Fruit fly (Drosophila melanogaster): Measurements from ENCODE around the gene CG17776.

CG17776 gene

DNA sequence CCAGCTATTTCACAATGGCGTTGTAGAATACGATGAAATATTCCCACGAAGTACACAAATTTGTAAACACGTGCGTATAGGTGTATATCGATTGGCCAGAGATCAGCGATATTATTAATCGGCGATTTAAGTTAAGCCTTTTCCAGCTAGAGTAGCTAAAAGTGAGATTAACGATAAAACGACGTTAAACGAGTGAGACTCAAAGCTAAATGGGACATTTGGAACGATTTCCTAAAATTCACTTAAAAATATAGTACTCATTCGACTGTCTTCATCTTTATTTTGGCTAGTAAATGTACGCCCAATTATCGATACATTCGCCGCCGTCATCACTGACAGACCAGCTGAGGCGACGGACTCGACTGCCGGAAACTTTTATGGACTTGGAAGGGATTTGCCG is at the start of gene CG17776, which contains the start of gene Nmd3:
CG17776 (plus strand) TSS at position 163 of the 400 bp plus-strand sequence.
Nmd3 (minus strand) TSS at position 106 of the 400 bp plus-strand sequence.
- TF ChIP-seq psq (optimal IDR thresholded peaks at IDR 0.05) (no peak), h (optimal IDR thresholded peaks at IDR 0.05) (no peak), Myc (optimal IDR thresholded peaks at IDR 0.05) (no peak), Sin3A (optimal IDR thresholded peaks at IDR 0.05) (no peak), insv (optimal IDR thresholded peaks at IDR 0.05) (no peak), ttk (optimal IDR thresholded peaks at IDR 0.05) (no peak)

DNA sequence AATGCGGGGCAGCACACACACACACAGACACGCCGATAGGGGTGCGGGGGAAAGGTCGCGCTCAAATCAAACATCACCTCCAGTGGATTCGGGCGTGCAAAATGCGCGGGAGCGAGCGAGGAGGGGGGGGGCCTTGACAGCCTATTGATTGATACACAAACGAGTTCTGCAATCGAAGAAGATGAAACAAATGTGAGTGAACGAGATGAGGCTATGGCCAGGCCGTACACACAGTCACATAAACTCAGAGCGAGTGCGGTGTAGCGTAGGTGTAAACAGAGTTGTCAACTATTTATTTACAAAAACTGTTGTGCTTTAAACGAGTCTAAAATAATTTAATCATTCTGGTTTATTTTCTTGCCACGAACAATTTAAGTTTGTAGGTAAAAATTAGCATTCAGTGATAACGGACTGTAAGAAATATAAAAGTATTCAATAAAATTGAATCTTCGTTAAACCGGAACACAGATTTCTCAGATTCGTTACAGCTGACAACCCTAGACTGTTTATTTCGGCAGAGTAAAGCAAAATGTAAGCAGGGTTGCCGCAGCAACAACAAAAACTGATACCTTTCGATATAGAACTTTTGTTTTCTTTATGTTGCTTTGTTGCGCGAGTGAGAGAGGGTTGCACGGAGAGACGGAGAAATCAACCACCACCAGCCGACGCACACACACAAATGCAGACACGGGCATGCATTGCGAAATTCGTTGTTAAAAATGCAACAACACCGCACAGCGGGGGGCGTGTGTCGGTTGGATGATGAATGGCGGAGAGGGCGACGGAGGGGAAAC is 49.4 kb upstream of the CG17776 start:
- TF ChIP-seq ttk (optimal IDR thresholded peaks at IDR 0.05) (peak; percentile 81), insv (optimal IDR thresholded peaks at IDR 0.05) (no peak)

DNA sequence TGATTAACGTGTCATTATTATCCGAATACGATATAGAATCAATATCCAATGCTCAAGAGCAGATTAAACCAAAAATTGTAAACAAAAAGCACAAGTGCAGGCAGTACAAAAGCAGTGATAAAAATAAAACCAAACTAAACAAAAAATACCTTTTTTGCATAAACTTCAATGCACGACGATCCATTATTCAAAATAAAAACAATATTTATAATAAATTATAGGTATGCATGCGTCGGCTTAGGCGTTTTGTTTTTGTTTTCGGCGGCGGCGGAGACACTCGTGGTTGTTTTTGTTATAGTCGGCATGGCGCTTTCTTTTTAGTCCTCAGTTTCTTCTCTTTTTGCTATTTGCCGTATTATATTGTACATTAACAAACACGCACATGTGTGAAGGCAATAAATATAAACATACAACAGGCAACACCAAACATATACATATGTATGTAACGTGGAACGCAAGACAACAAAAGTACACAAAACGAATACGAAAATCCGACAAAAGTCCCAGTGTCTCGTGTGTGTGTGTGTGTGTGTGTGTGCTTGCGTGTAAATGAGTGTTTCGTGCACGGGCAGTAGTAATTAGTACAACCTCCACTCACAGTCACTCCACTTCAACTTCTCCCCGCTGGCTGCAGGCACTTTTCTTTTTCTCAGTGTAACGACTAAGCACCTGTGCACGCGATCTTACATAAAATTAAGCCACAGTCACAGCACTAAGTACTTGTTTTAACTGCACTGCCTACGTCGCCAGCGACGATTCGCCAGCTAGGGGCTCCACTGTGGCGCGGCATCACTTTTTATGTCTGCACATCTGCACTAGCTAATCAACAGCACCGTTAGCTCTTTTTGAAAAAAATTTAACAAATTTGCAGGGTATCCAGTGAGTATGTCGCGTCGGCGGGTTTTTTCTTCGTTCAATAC is 48.4 kb upstream of the CG17776 start:
- TF ChIP-seq h (optimal IDR thresholded peaks at IDR 0.05) (no peak), ttk (optimal IDR thresholded peaks at IDR 0.05) (no peak), Sin3A (optimal IDR thresholded peaks at IDR 0.05) (no peak), insv (optimal IDR thresholded peaks at IDR 0.05) (no peak), Myc (optimal IDR thresholded peaks at IDR 0.05) (no peak)

DNA sequence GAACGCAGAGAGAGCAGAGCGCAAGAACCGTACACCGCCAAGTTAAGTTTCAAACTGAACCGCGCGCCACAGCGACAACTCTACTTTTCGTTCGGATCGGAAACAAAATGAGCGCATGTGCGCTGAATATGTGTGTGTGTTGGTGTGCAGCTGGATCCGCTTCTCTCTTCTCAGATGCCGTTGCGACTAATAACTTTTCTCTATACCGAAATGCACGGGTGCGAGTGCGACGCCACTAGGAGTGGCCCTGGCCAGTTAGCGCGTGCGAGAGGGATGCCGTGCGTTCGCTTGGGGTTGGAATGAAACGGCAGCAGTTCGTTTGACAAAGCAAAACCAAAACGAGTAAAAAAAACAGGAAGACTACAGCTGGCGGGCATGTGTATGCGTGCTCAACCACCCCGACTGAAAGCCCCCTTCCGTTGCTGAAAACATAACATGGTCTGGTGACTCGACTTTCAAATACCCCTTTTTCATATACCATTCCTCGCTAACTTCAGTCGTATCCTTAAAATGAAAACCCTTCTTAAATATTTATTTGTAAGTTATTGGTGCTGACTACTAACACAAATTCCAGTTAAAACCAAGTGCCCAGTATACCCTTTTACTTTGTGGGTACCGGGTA is 47.6 kb upstream of the CG17776 start:
- no peak for TF ChIP-seq Sin3A (optimal IDR thresholded peaks at IDR 0.05)
- no peak for TF ChIP-seq psq (optimal IDR thresholded peaks at IDR 0.05)
- TF ChIP-seq Myc (optimal IDR thresholded peaks at IDR 0.05) = no peak
- no peak for TF ChIP-seq ttk (optimal IDR thresholded peaks at IDR 0.05)
- no peak for TF ChIP-seq h (optimal IDR thresholded peaks at IDR 0.05)
- no peak for TF ChIP-seq insv (optimal IDR thresholded peaks at IDR 0.05)

DNA sequence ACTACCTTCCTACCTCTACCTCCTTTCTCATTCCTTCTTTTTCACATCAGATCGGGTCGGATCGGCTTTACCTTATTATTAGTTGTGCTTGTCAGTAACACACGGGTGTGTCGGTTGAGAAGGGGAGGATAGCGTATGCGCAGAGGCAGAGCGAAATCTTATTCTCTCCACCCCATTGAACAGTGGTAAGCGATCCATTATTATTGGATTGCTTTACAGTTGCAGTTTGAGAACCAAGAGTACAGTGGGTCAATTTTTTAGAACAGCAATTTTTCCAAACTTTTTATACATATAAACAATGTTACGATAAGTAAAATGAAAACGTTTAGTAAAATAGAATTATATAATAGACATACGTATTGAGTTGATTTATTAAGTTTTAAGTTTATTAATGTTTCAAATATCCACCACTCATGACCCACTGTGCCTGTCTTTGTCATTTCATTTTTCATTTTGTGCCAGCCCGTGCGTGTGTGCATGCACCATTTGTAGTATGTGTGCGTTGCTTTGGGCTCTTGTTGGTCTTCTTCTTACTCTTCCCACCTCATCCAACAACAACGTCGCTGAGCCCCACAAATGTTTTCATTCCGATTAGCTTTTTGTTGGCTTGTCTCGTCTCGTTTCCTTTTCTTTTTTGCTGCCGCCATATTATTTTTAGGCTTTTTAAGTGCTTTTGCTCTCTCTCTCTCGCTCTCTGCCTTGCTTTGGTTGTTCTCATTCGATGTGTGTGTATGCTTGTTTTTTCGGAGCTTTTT is 46.8 kb upstream of the CG17776 start:
- TF ChIP-seq Sin3A (optimal IDR thresholded peaks at IDR 0.05) (no peak), Myc (optimal IDR thresholded peaks at IDR 0.05) (no peak), insv (optimal IDR thresholded peaks at IDR 0.05) (no peak), psq (optimal IDR thresholded peaks at IDR 0.05) (no peak)

DNA sequence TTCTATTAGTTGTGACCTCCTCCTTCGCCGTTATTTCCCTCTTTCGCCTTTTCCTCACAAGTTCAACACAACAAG is 46.3 kb upstream of the CG17776 start, which contains the start of gene ph-p:
ph-p (minus strand) TSS at position 30 of the 75 bp plus-strand sequence.
- no peak for TF ChIP-seq ttk (optimal IDR thresholded peaks at IDR 0.05)

DNA sequence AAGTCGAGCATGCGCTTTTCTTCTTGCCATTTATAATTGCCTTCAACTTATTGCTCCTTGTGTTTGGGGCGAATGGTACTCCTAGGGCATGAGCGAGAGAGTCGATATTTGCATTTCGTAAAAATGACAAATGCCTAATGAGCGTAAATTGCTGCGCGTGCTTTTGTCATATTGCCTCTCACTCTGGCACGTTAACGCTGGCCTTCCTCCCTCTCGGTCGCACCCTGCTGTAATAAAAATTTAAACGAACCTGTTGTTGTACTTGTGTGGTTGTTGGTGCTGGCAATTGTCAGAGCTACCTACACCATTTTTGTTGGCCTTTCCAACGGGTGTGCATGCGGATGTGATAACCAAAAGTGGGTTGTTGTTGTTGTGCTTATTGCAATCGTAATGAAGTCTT is 46.1 kb upstream of the CG17776 start:
- TF ChIP-seq ttk (optimal IDR thresholded peaks at IDR 0.05) (no peak), psq (optimal IDR thresholded peaks at IDR 0.05) (no peak), Myc (optimal IDR thresholded peaks at IDR 0.05) (no peak), Sin3A (optimal IDR thresholded peaks at IDR 0.05) (no peak), h (optimal IDR thresholded peaks at IDR 0.05) (no peak), insv (optimal IDR thresholded peaks at IDR 0.05) (no peak)

DNA sequence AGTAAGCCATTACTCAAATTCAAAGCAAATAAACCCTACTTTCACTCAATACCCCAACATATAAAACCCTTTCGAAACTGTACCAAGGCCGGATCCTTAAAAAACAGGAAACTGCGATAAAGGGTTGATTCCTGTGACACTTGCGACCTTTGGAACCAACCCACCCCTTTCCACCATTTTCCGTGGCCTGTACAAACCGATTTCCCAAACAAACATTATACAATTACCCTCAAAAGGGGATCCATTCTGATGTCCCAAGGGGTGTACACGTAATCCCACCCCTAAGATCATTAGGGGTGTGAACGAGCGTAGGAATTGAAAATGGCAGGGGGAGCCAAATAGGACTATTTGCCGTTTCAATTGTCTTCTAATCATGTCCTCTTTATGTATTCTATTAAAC is 44.9 kb upstream of the CG17776 start:
- TF ChIP-seq psq (optimal IDR thresholded peaks at IDR 0.05) (no peak), insv (optimal IDR thresholded peaks at IDR 0.05) (no peak), ttk (optimal IDR thresholded peaks at IDR 0.05) (no peak), Myc (optimal IDR thresholded peaks at IDR 0.05) (no peak), Sin3A (optimal IDR thresholded peaks at IDR 0.05) (no peak), h (optimal IDR thresholded peaks at IDR 0.05) (no peak)

DNA sequence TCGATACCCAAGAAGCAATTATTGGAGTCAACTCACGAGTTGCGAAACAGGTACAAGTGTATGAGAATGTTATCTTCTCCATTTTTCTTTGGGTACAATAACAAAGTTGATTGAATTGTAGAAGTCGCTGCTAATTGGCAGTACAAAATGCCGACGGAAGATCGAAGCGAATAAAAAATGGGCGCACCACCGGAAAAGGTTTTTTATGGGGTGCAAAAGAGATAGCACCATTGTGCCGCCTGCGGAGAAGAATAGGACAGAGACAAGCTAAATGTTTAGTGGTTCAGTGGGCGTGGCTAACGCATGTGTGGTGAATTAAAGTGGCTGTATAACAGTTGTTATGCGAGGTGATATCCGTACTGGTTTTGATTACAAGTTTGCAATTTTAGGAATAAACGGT is 44.0 kb upstream of the CG17776 start:
- TF ChIP-seq Myc (optimal IDR thresholded peaks at IDR 0.05) = no peak
- no peak for TF ChIP-seq Sin3A (optimal IDR thresholded peaks at IDR 0.05)
- no peak for TF ChIP-seq ttk (optimal IDR thresholded peaks at IDR 0.05)
- no peak for TF ChIP-seq insv (optimal IDR thresholded peaks at IDR 0.05)
- no peak for TF ChIP-seq psq (optimal IDR thresholded peaks at IDR 0.05)
- no peak for TF ChIP-seq h (optimal IDR thresholded peaks at IDR 0.05)

DNA sequence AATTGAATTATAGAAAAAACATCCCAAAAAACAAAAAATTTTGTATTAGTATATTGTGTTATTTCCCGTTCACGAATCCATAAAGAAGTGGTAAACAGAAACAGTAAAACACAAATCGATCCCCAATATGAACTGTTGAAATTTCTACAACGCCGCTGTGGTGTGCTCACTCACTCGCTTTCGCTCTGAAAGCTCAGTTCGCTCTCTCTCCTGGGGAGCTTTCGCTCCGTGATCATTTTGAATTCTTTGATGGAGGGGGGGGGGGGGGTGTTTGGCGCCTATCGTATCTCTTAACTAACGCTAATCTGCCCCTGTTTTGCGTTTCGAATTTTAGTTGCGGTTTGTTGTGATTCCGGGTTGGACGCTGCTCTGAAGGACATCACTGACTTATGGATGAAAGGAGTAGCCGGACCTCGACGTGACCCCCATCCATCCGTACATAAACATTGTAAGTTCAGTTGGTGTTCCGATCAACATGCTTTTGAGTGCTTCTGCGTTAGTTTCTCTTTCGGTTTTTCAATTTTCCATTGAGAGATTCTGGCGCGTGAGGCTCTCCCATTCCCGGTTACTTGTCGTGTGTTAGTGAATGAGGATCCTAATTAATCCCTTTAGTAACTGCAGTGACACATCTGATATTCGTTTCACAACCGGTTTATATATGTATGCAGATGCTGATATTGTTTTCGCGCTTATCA is 43.2 kb upstream of the CG17776 start, which contains the start of gene D2hgdh:
D2hgdh (plus strand) TSS at position 331 of the 695 bp plus-strand sequence.
- TF ChIP-seq Myc (optimal IDR thresholded peaks at IDR 0.05) (no peak), insv (optimal IDR thresholded peaks at IDR 0.05) (no peak), h (optimal IDR thresholded peaks at IDR 0.05) (no peak), Sin3A (optimal IDR thresholded peaks at IDR 0.05) (no peak), ttk (optimal IDR thresholded peaks at IDR 0.05) (no peak), psq (optimal IDR thresholded peaks at IDR 0.05) (no peak)

DNA sequence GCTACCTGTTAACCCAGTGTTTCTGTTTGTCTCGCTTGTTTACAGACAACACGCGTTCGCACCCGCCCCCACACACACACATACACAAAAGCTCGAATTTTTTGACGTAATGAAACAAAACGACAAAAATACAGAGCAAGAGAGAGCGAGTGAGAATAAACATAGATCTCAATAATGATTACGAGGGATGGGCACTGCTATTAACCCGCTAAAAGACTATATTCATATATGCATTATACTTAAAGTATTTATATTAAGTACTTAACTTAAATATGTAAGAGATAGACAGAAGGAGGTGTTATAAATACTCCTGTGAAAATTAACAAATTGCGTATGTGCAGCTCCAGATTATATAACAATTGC is 42.7 kb upstream of the CG17776 start:
- TF ChIP-seq Myc (optimal IDR thresholded peaks at IDR 0.05) (no peak), ttk (optimal IDR thresholded peaks at IDR 0.05) (no peak), insv (optimal IDR thresholded peaks at IDR 0.05) (no peak), Sin3A (optimal IDR thresholded peaks at IDR 0.05) (no peak), psq (optimal IDR thresholded peaks at IDR 0.05) (no peak), h (optimal IDR thresholded peaks at IDR 0.05) (no peak)

Data from Kc167 (cell line).